Worm (Caenorhabditis elegans): ENCODE measurements around the gene pqe-1.

DNA sequence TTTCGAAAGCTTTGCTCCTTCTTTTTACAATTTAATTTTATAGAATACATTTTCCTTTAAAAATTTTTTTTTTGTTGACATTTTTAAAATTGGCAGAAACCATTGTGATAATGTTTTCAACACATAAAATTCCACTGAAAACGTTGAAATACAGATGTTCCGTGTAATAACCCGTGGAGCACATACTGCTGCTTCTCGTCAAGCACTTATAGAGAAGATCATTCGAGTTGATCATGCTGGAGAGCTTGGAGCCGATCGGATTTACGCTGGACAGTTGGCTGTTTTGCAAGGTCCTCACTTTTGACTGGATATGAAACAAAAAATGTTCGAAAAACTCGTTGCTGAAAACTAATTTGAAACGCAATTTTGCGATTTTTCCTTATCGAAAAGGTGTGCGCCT, 33.3 kb upstream of the pqe-1 start, which contains the start of gene clk-1:
- TF ChIP-seq ama-1 (optimal IDR thresholded peaks at IDR 0.05) = no peak
- no peak for TF ChIP-seq ceh-36 (tag; optimal IDR thresholded peaks at IDR 0.05)
- TF ChIP-seq sea-1 (GFP tag; conservative IDR thresholded peaks at IDR 0.05) = no peak
- no peak for TF ChIP-seq scrt-1 (GFP tag; IDR thresholded peaks at IDR 0.05)
